Worm (Caenorhabditis elegans) whole organism, late embryonic: ENCODE data around the gene hsp-43.

Experiments used
- ceh-19 ChIP-seq: fragments of 200-800 bp; sonication (Bioruptor generic); optimal IDR thresholded peaks from 2 replicates; lab custom pipeline; 2018; ENCODE audit warnings: mild to moderate bottlenecking, missing genetic modification characterization, missing compliant biosample characterization
- ceh-9 ChIP-seq: sonication (generic microtip); optimal IDR thresholded peaks from 2 replicates; lab custom pipeline; 2016; ENCODE audit warnings: mild to moderate bottlenecking, missing genetic modification characterization, inconsistent platforms, missing compliant biosample characterization
- fkh-6 ChIP-seq: sonication (generic microtip); optimal IDR thresholded peaks from 2 replicates; lab custom pipeline; 2016; ENCODE audit warnings: missing genetic modification characterization, missing compliant biosample characterization
- pag-3 ChIP-seq: sonication (generic microtip); optimal IDR thresholded peaks from 2 replicates; lab custom pipeline; 2016; ENCODE audit warnings: missing compliant biosample characterization, missing genetic modification characterization, borderline replicate concordance
- pat-9 ChIP-seq: fragments of 200-800 bp; sonication (Bioruptor generic); optimal IDR thresholded peaks from 2 replicates; lab custom pipeline; 2018; ENCODE audit warnings: mild to moderate bottlenecking, missing genetic modification characterization, moderate library complexity, missing compliant biosample characterization
- zip-5 ChIP-seq: sonication (generic microtip); optimal IDR thresholded peaks from 2 replicates; lab custom pipeline; 2016; ENCODE audit warnings: missing genetic modification characterization, missing compliant biosample characterization

The hsp-43 gene

ce11 chrX:6184709-6185108 is 50.6 kb downstream of the hsp-43 start, which contains the start of gene T13C5.2:
Gene T13C5.2, plus strand, starts transcription at chrX:6185009.
- TF ChIP-seq fkh-6 (tag; lab: Kevin White, UChicago) (no peak), pag-3 (tag; lab: Kevin White, UChicago) (no peak), zip-5 (tag; lab: Kevin White, UChicago) (no peak), pat-9 (tag; lab: Kevin White, UChicago) (no peak), ceh-19 (no peak), ceh-9 (tag; lab: Kevin White, UChicago) (no peak)
- TF ChIP-seq, all 69 proteins: peak for 0
